Fruit fly (Drosophila melanogaster) whole organism, embryonic: Measurements from ENCODE around the gene CG42366.

Experiments used
- CG11504 ChIP-seq: fragments of 200-800 bp; sonication (Bioruptor generic); optimal IDR thresholded peaks from 3 replicates; lab custom pipeline; 2019; ENCODE audit warnings: missing biosample characterization, mild to moderate bottlenecking, missing genetic modification characterization, moderate library complexity
- CG2678 ChIP-seq: fragments of 200-800 bp; sonication (Bioruptor generic); optimal IDR thresholded peaks from 3 replicates; lab custom pipeline; 2019; ENCODE audit warnings: missing biosample characterization, mild to moderate bottlenecking, missing genetic modification characterization, moderate library complexity
- CG32767 ChIP-seq: fragments of 200-800 bp; sonication (Bioruptor generic); IDR thresholded peaks from 2 replicates; pipeline ENCODE4 v1.3.6; 2022; ENCODE audit warnings: missing biosample characterization, missing genetic modification characterization
- H15 ChIP-seq: fragments of 200-800 bp; sonication (Bioruptor generic); IDR thresholded peaks from 3 replicates; pipeline ENCODE4 v1.3.6; 2022; ENCODE audit warnings: missing biosample characterization, missing genetic modification characterization
- aop ChIP-seq: fragments of 200-800 bp; sonication (Bioruptor generic); IDR thresholded peaks from 2 replicates; pipeline ENCODE4 v1.3.6; 2022; ENCODE audit warnings: missing biosample characterization, missing genetic modification characterization
- cad ChIP-seq: fragments of >200 bp; optimal IDR thresholded peaks from 2 replicates; lab custom pipeline; 2017; ENCODE audit warnings: missing biosample characterization, missing genetic modification characterization
- cwo ChIP-seq: fragments of 200-800 bp; sonication (Bioruptor generic); optimal IDR thresholded peaks from 3 replicates; lab custom pipeline; 2017; ENCODE audit warnings: missing biosample characterization, missing genetic modification characterization, mild to moderate bottlenecking, moderate library complexity, missing genetic modification reagents
- grau ChIP-seq: fragments of 200-800 bp; optimal IDR thresholded peaks from 3 replicates; lab custom pipeline; 2019; ENCODE audit warnings: missing biosample characterization, mild to moderate bottlenecking, missing genetic modification characterization, moderate library complexity

- TF ChIP-seq grau (tag; lab: Kevin White, UChicago) (no peak), CG32767 (GFP tag; lab: Robert Waterston, UW) (no peak), cad (no peak), cwo (GFP tag; lab: Kevin White, UChicago) (no peak), CG2678 (tag; lab: Kevin White, UChicago) (no peak), CG11504 (tag; lab: Kevin White, UChicago) (no peak), aop (no peak), H15 (no peak)
These were observed 12.9 kb downstream of the CG42366 start, which contains the start of gene Arglu1 for dm6 chr2L:9937908-9938307.
